Worm (Caenorhabditis elegans): ENCODE measurements around the gene jkk-1.

ce11 chrX:5365437-5365836, 2.8 kb upstream of the jkk-1 start, which contains the start of gene F35C8.5:
- TF ChIP-seq ceh-34 (tag; optimal IDR thresholded peaks at IDR 0.05) (no peak), K09A11.1 (tag; optimal IDR thresholded peaks at IDR 0.05; ENCODE audit: insufficient read depth) (no peak), ama-1 (optimal IDR thresholded peaks at IDR 0.05) (no peak), dmd-4 (tag; optimal IDR thresholded peaks at IDR 0.05; ENCODE audit: borderline replicate concordance) (no peak), pha-4 (tag; optimal IDR thresholded peaks at IDR 0.05) (no peak)
